Fruit fly (Drosophila melanogaster): ENCODE measurements around the gene CG14262.
A peak's percentile ranks its signal among the peaks of the same experiment; 100 is the strongest.

dm6 chr3R:27244742-27245400, 20.4 kb downstream of the CG14262 start, which contains the start of gene CG18766:
- TF ChIP-seq CG8478 (optimal IDR thresholded peaks at IDR 0.05): peak; percentile 11
- peak; percentile 53 to 65 for TF ChIP-seq CTCF (optimal IDR thresholded peaks at IDR 0.05)

Data from S2 (cell line).